Worm (Caenorhabditis elegans) whole organism, L1 larva: ENCODE data around the gene C10E2.2.

Experiments
- C04F5.9 ChIP-seq: sonication (generic microtip); optimal IDR thresholded peaks from 2 replicates; lab custom pipeline; 2016; ENCODE audit warnings: missing genetic modification characterization, missing compliant biosample characterization
- C34B4.2 ChIP-seq: sonication (generic microtip); optimal IDR thresholded peaks from 2 replicates; lab custom pipeline; 2017; ENCODE audit warnings: mild to moderate bottlenecking, missing genetic modification characterization, missing compliant biosample characterization
- alr-1 ChIP-seq: fragments of 200-800 bp; sonication (Bioruptor generic); optimal IDR thresholded peaks from 2 replicates; lab custom pipeline; 2018; ENCODE audit warnings: borderline replicate concordance, mild to moderate bottlenecking, missing genetic modification characterization, missing compliant biosample characterization
- blmp-1 ChIP-seq: fragments of 150-350 bp; optimal IDR thresholded peaks from 2 replicates; lab custom pipeline; 2014; ENCODE audit warnings: missing biosample characterization, missing genetic modification characterization
- ceh-63 ChIP-seq: fragments of 200-800 bp; sonication (Bioruptor generic); optimal IDR thresholded peaks from 2 replicates; lab custom pipeline; 2018; ENCODE audit warnings: mild to moderate bottlenecking, missing genetic modification characterization, missing compliant biosample characterization
- ceh-8 ChIP-seq: fragments of 200-800 bp; sonication (Bioruptor generic); optimal IDR thresholded peaks from 2 replicates; lab custom pipeline; 2018; ENCODE audit warnings: mild to moderate bottlenecking, missing genetic modification characterization, moderate library complexity, missing compliant biosample characterization
- ceh-82 ChIP-seq, 3 experiments: fragments of 150-350 bp in 1 of 3; sonication (generic microtip) in 2 of 3; optimal IDR thresholded peaks; 2 replicates each; lab custom pipeline; 2014 to 2017; ENCODE audit warnings: missing biosample characterization in 3 of 3, missing genetic modification characterization in 3 of 3
- ceh-90 ChIP-seq: sonication (generic microtip); optimal IDR thresholded peaks from 2 replicates; lab custom pipeline; 2016; ENCODE audit warnings: missing genetic modification characterization, missing compliant biosample characterization
- dpl-1 ChIP-seq, 3 experiments: fragments of 150-350 bp in 2 of 3; sonication (generic microtip) in 1 of 3; optimal IDR thresholded peaks; 2 replicates each; lab custom pipeline; 2014 to 2017; ENCODE audit warnings: missing biosample characterization in 3 of 3, missing genetic modification characterization in 3 of 3, missing genetic modification reagents in 3 of 3
- egl-13 ChIP-seq: sonication (generic microtip); optimal IDR thresholded peaks from 2 replicates; lab custom pipeline; 2016; ENCODE audit warnings: missing genotype, missing genetic modification reagents, missing genetic modification characterization, missing compliant biosample characterization
- elt-2 ChIP-seq: sonication (generic microtip); optimal IDR thresholded peaks from 2 replicates; lab custom pipeline; 2016; ENCODE audit warnings: missing genetic modification characterization, mild to moderate bottlenecking, inconsistent platforms, missing compliant biosample characterization, missing genetic modification reagents
- elt-3 ChIP-seq, 6 experiments: fragments of 150-350 bp in 1 of 6; sonication (generic microtip); optimal IDR thresholded peaks; 2 replicates each; lab custom pipeline; 2017 to 2018; ENCODE audit warnings: missing biosample characterization in 6 of 6, missing genetic modification characterization in 6 of 6, inconsistent platforms in 1 of 6
- ets-5 ChIP-seq: fragments of 200-800 bp; sonication (Bioruptor generic); IDR thresholded peaks from 2 replicates; pipeline ENCODE4 v1.3.6; 2022; ENCODE audit warnings: missing genetic modification characterization, missing compliant biosample characterization
- fkh-8 ChIP-seq: sonication (generic microtip); optimal IDR thresholded peaks from 2 replicates; lab custom pipeline; 2016; ENCODE audit warnings: mild to moderate bottlenecking, missing genetic modification characterization, missing compliant biosample characterization
- fos-1 ChIP-seq: fragments of 150-350 bp; optimal IDR thresholded peaks from 2 replicates; lab custom pipeline; 2014; ENCODE audit warnings: missing biosample characterization, missing genetic modification characterization
- grh-1 ChIP-seq: fragments of 200-800 bp; sonication (Bioruptor generic); IDR thresholded peaks from 2 replicates; pipeline ENCODE4 v1.3.6; 2022; ENCODE audit warnings: missing genetic modification reagents, missing genetic modification characterization, missing compliant biosample characterization
- hlh-17 ChIP-seq: fragments of 200-800 bp; sonication (Bioruptor generic); optimal IDR thresholded peaks from 2 replicates; lab custom pipeline; 2018; ENCODE audit warnings: missing genetic modification characterization, mild to moderate bottlenecking, missing compliant biosample characterization, moderate library complexity, borderline replicate concordance
- isw-1 ChIP-seq: fragments of 200-800 bp; sonication (Bioruptor generic); IDR thresholded peaks from 2 replicates; pipeline ENCODE4 v1.3.6; 2022; ENCODE audit warnings: missing genetic modification characterization, missing compliant biosample characterization
- jun-1 ChIP-seq: fragments of 150-350 bp; optimal IDR thresholded peaks from 2 replicates; lab custom pipeline; 2014; ENCODE audit warnings: missing biosample characterization, missing genetic modification reagents, missing genetic modification characterization
- lin-13 ChIP-seq: fragments of 150-350 bp; optimal IDR thresholded peaks from 2 replicates; lab custom pipeline; 2014; ENCODE audit warnings: missing biosample characterization, missing genetic modification reagents, missing genetic modification characterization
- lin-14 ChIP-seq: fragments of 200-800 bp; sonication (Bioruptor generic); optimal IDR thresholded peaks from 2 replicates; lab custom pipeline; 2018; ENCODE audit warnings: mild to moderate bottlenecking, missing genetic modification characterization, moderate library complexity, missing compliant biosample characterization
- lin-15B ChIP-seq: fragments of 150-350 bp; sonication (generic microtip); optimal IDR thresholded peaks from 3 replicates; lab custom pipeline; 2014; ENCODE audit warnings: missing biosample characterization, missing genetic modification characterization
- lin-35 ChIP-seq, 2 experiments: fragments of 150-350 bp; optimal IDR thresholded peaks; 2 replicates each; lab custom pipeline; 2014; ENCODE audit warnings: missing biosample characterization in 2 of 2, missing genetic modification characterization in 2 of 2, missing genetic modification reagents in 2 of 2
- lin-39 ChIP-seq: fragments of 150-350 bp; optimal IDR thresholded peaks from 2 replicates; lab custom pipeline; 2014; ENCODE audit warnings: missing biosample characterization, missing genetic modification reagents, missing genetic modification characterization
- lsy-2 ChIP-seq, 2 experiments: fragments of 150-350 bp; optimal IDR thresholded peaks; 2 replicates each; lab custom pipeline; 2014; ENCODE audit warnings: missing biosample characterization in 2 of 2, missing genetic modification characterization in 2 of 2
- mab-9 ChIP-seq: fragments of 200-800 bp; sonication (Bioruptor generic); IDR thresholded peaks from 2 replicates; pipeline ENCODE4 v1.3.6; 2022; ENCODE audit warnings: missing genetic modification reagents, missing genetic modification characterization, missing compliant biosample characterization
- mdl-1 ChIP-seq, 2 experiments: fragments of 150-350 bp; optimal IDR thresholded peaks; 2 replicates each; lab custom pipeline; 2014 to 2017; ENCODE audit warnings: missing biosample characterization in 2 of 2, missing genetic modification characterization in 2 of 2, inconsistent platforms in 1 of 2
- mef-2 ChIP-seq: fragments of 150-350 bp; optimal IDR thresholded peaks from 2 replicates; lab custom pipeline; 2014; ENCODE audit warnings: missing biosample characterization, missing genetic modification characterization
- nhr-11 ChIP-seq: fragments of 150-350 bp; optimal IDR thresholded peaks from 2 replicates; lab custom pipeline; 2014; ENCODE audit warnings: missing biosample characterization, missing genetic modification characterization
- nhr-12 ChIP-seq: sonication (generic microtip); optimal IDR thresholded peaks from 2 replicates; lab custom pipeline; 2017; ENCODE audit warnings: missing biosample characterization, missing genetic modification characterization
- nhr-19 ChIP-seq: fragments of 200-800 bp; sonication (Bioruptor generic); conservative IDR thresholded peaks from 2 replicates; pipeline ENCODE4 v1.3.6; 2022; ENCODE audit warnings: missing genetic modification characterization, missing compliant biosample characterization
- nhr-20 ChIP-seq: sonication (generic microtip); optimal IDR thresholded peaks from 2 replicates; lab custom pipeline; 2016; ENCODE audit warnings: mild to moderate bottlenecking, missing genetic modification characterization, missing compliant biosample characterization
- nhr-237 ChIP-seq: fragments of 150-350 bp; optimal IDR thresholded peaks from 2 replicates; lab custom pipeline; 2014; ENCODE audit warnings: missing biosample characterization, missing genetic modification characterization
- nhr-71 ChIP-seq: sonication (generic microtip); optimal IDR thresholded peaks from 2 replicates; lab custom pipeline; 2016; ENCODE audit warnings: mild to moderate bottlenecking, missing genetic modification characterization, moderate library complexity, missing compliant biosample characterization
- nhr-85 ChIP-seq: sonication (generic microtip); peaks from one replicate; lab custom pipeline; 2016; ENCODE audit warnings: missing genetic modification characterization, inconsistent platforms, missing compliant biosample characterization
- nhr-90 ChIP-seq: sonication (generic microtip); optimal IDR thresholded peaks from 2 replicates; lab custom pipeline; 2016; ENCODE audit warnings: mild to moderate bottlenecking, missing genetic modification characterization, missing compliant biosample characterization; ENCODE audit not compliant: poor library complexity
- pqm-1 ChIP-seq: sonication (generic microtip); optimal IDR thresholded peaks from 3 replicates; lab custom pipeline; 2017; ENCODE audit warnings: missing biosample characterization, missing genetic modification characterization
- snpc-4 ChIP-seq: fragments of 150-350 bp; optimal IDR thresholded peaks from 2 replicates; lab custom pipeline; 2014; ENCODE audit warnings: missing biosample characterization, missing genetic modification characterization
- snu-23 ChIP-seq: sonication (generic microtip); optimal IDR thresholded peaks from 2 replicates; lab custom pipeline; 2016; ENCODE audit warnings: missing genetic modification characterization, missing compliant biosample characterization
- sox-4 ChIP-seq: sonication (generic microtip); optimal IDR thresholded peaks from 2 replicates; lab custom pipeline; 2016; ENCODE audit warnings: missing genetic modification characterization, missing compliant biosample characterization
- tbx-2 ChIP-seq: sonication (generic microtip); optimal IDR thresholded peaks from 2 replicates; lab custom pipeline; 2016; ENCODE audit warnings: missing genetic modification characterization, missing compliant biosample characterization
- unc-130 ChIP-seq: fragments of 150-350 bp; optimal IDR thresholded peaks from 2 replicates; lab custom pipeline; 2017; ENCODE audit warnings: missing biosample characterization, missing genetic modification characterization, inconsistent platforms
- unc-98 ChIP-seq: fragments of 200-800 bp; sonication (Bioruptor generic); IDR thresholded peaks from 2 replicates; pipeline ENCODE4 v1.3.6; 2022; ENCODE audit warnings: missing genetic modification characterization, missing compliant biosample characterization
- zip-4 ChIP-seq: fragments of 200-800 bp; sonication (Bioruptor generic); optimal IDR thresholded peaks from 2 replicates; lab custom pipeline; 2018; ENCODE audit warnings: mild to moderate bottlenecking, missing genetic modification characterization, moderate library complexity, missing compliant biosample characterization

C10E2.2 gene

DNA sequence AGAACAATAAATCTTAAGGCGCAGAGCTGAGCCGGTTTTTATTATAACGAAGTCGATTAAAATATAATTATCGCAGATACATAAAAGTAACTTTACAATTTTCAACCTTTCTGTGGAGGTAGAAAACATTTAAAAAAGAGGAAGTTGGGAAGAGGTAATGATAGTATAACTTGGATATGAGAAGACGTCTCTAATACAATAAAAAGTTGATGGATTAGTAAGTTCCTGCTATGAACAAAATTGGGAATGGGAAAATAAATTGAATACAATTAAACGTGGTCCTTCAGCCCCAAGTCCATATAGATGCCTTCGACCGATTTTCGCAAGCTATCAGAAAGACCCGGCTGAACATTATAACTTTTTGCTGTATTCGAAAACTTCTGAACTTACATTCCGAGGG, 39.4 kb upstream of the C10E2.2 start:
- TF ChIP-seq hlh-17 (GFP tag; lab: Kevin White, UChicago): no peak
- no peak for TF ChIP-seq fos-1 (tag; lab: Kevin White, UChicago)
- no peak for TF ChIP-seq lin-13 (GFP tag; lab: Kevin White, UChicago)

DNA sequence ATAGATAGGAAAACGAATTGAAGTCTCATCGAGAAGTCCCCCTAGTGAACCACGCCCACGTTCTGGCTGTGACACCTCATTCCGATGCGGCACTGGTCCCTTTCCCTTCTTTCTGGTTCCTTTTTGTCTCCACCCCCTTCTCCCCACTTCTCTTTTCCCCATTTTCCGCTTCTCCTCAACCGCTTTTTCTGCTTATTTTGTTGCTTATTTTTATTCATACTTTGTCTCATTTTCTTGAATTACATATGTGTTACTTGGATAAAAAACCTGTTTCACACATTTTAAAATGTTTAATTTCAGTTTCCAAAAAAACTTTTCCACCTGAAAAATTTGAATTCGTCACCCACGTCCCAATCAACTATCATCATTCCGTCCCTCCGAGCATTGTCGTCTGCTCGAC, 33.7 kb upstream of the C10E2.2 start, which contains the start of gene lgc-53:
Gene lgc-53 (plus strand): TSS at position 301 of the 400 bp plus-strand sequence.
- TF ChIP-seq nhr-19: no peak
- TF ChIP-seq hlh-17 (GFP tag; lab: Kevin White, UChicago): no peak
- no peak for TF ChIP-seq pqm-1 (tag; lab: Kevin White, UChicago)
- no peak for TF ChIP-seq grh-1 (GFP tag; lab: Robert Waterston, UW)
- TF ChIP-seq unc-98 (GFP tag; lab: Robert Waterston, UW): no peak
- TF ChIP-seq alr-1 (tag; lab: Kevin White, UChicago): no peak
- no peak for TF ChIP-seq sox-4
- no peak for TF ChIP-seq mef-2
- no peak for TF ChIP-seq nhr-237 (tag; lab: Kevin White, UChicago)
- no peak for TF ChIP-seq ets-5
- TF ChIP-seq egl-13: no peak
- TF ChIP-seq zip-4 (GFP tag; lab: Kevin White, UChicago): no peak
- no peak for TF ChIP-seq C34B4.2
- no peak for TF ChIP-seq lsy-2 (tag; optimal IDR thresholded peaks at IDR 0.05; lab: Kevin White, UChicago)
- no peak for TF ChIP-seq ceh-8 (GFP tag; lab: Kevin White, UChicago)
- TF ChIP-seq lin-15B (tag; lab: Kevin White, UChicago): no peak

DNA sequence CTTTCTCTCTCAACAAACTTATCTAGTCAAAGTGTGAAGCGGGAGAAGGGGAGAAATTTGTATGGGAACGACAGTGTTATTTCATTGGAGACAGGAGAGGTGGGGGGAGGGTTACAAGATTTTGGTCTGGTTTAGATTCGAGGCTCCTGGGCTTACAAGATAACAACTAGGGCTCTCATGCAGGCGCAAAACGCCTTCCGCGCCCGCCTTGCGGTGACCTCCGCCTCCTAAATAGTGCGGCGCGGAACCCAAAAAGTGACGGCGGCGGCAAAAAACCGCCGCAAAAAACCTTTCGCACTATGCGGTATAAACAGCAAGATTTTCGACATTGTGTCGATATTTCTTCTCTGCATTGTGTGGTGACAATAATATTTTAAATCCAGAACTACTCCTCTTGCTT, 29.1 kb upstream of the C10E2.2 start:
- TF ChIP-seq mab-9 (GFP tag; lab: Robert Waterston, UW): no peak

DNA sequence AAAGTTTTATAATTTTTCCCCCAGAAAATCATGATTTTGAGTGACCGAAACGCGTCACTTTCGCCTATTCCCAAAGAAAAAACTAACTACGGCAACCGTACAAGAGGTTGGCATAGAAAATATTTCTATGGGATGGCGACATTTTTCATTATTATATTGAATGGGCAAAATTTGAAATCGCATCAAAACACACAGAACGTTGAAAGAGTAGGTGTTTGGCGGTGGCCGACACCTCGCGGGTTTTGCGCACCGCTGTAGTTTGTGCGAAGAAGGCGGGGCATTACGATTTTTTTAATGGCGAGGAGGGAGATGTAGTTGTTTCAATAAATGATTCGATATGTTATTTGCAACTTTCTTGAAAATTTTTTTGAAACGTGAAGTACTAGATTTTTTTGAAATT, 23.1 kb upstream of the C10E2.2 start:
- no peak for TF ChIP-seq ceh-82 (tag; optimal IDR thresholded peaks at IDR 0.05; lab: Kevin White, UChicago)
- TF ChIP-seq snpc-4 (tag; lab: Kevin White, UChicago): peak; percentile 50

DNA sequence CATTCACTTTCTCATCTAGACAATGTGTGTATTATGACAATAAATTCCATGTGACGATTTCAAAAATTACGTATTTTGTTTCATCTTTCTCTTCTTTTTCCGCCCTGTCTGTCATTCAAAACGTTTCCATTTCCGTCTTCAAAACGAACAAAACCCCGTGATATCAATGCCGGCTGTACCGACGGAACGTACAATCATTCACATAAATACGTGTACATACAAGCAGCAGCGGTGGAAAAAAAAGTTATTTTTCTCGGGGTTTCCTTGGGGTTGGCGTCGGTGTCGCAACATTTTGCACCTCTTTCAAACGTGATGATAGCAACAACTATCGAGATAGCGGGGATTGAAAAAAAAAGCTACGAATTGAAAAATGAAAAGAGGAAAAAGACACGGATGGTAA, 20.1 kb upstream of the C10E2.2 start:
- peak; percentile 53 for TF ChIP-seq nhr-71 (tag; lab: Kevin White, UChicago)
- peak; percentile 49 for TF ChIP-seq nhr-20 (tag; lab: Kevin White, UChicago)
- TF ChIP-seq lin-35 (GFP tag; optimal IDR thresholded peaks at IDR 0.05; lab: Kevin White, UChicago): peak in 1 of 2 experiments; percentile 46
- no peak for TF ChIP-seq ceh-8 (GFP tag; lab: Kevin White, UChicago)
- TF ChIP-seq unc-130: peak; percentile 1
- TF ChIP-seq lin-14 (GFP tag; lab: Kevin White, UChicago): peak; percentile 73
- TF ChIP-seq blmp-1: peak; percentile 73
- TF ChIP-seq nhr-85 (tag; lab: Kevin White, UChicago): peak; percentile 69
- no peak for TF ChIP-seq C04F5.9 (tag; lab: Kevin White, UChicago)
- no peak for TF ChIP-seq ceh-63 (GFP tag; lab: Kevin White, UChicago)
- TF ChIP-seq isw-1 (GFP tag; lab: Robert Waterston, UW): no peak
- peak; percentile 17 for TF ChIP-seq tbx-2 (tag; lab: Kevin White, UChicago)
- no peak for TF ChIP-seq nhr-11 (tag; lab: Kevin White, UChicago)
- no peak for TF ChIP-seq fkh-8 (tag; lab: Kevin White, UChicago)
- TF ChIP-seq mab-9 (GFP tag; lab: Robert Waterston, UW): no peak
- TF ChIP-seq jun-1 (tag; lab: Kevin White, UChicago): no peak
- no peak for TF ChIP-seq elt-2
- TF ChIP-seq nhr-12: no peak
- TF ChIP-seq mdl-1 (tag; optimal IDR thresholded peaks at IDR 0.05; lab: Kevin White, UChicago): peak in 1 of 2 experiments; percentile 45
- no peak for TF ChIP-seq nhr-90 (tag; lab: Kevin White, UChicago)
- TF ChIP-seq elt-3 (tag; optimal IDR thresholded peaks at IDR 0.05; lab: Kevin White, UChicago): peak in 2 of 6 experiments; percentile 28 to 74
- TF ChIP-seq ceh-90 (tag; lab: Kevin White, UChicago): no peak
- no peak for TF ChIP-seq dpl-1 (GFP tag; optimal IDR thresholded peaks at IDR 0.05; lab: Kevin White, UChicago)
- no peak for TF ChIP-seq lin-13 (GFP tag; lab: Kevin White, UChicago)
- no peak for TF ChIP-seq lin-39 (tag; lab: Kevin White, UChicago)
- peak; percentile 13 for TF ChIP-seq snu-23 (GFP tag; lab: Kevin White, UChicago)
